Fruit fly (Drosophila melanogaster) whole organism, prepupa: ENCODE measurements around the gene P5CDh2.
A peak's percentile ranks its signal among the peaks of the same experiment; 100 is the strongest.

Source experiments
- Blimp-1 ChIP-seq: fragments of 200-800 bp; sonication (Bioruptor generic); optimal IDR thresholded peaks from 3 replicates; lab custom pipeline; 2017; ENCODE audit warnings: missing biosample characterization, missing genetic modification characterization, mild to moderate bottlenecking, moderate library complexity, missing genetic modification reagents
- CG10669 ChIP-seq: fragments of 200-800 bp; sonication (Bioruptor generic); optimal IDR thresholded peaks from 3 replicates; lab custom pipeline; 2018; ENCODE audit warnings: missing biosample characterization, mild to moderate bottlenecking, missing genetic modification characterization, moderate library complexity
- CG11294 ChIP-seq: fragments of 200-800 bp; sonication (Bioruptor generic); IDR thresholded peaks from 2 replicates; pipeline ENCODE4 v1.3.6; 2022; ENCODE audit warnings: missing biosample characterization, missing genetic modification characterization
- CG11762 ChIP-seq: fragments of 200-800 bp; sonication (Bioruptor generic); optimal IDR thresholded peaks from 3 replicates; lab custom pipeline; 2016; ENCODE audit warnings: missing biosample characterization, missing genetic modification characterization; ENCODE audit not compliant: insufficient read depth
- CG11902 ChIP-seq: fragments of 200-800 bp; sonication (Bioruptor generic); optimal IDR thresholded peaks from 3 replicates; lab custom pipeline; 2016; ENCODE audit warnings: missing biosample characterization, missing genetic modification characterization
- CG15336 ChIP-seq: fragments of 200-800 bp; sonication (Bioruptor generic); IDR thresholded peaks from 2 replicates; pipeline ENCODE4 v1.3.6; 2022; ENCODE audit warnings: missing biosample characterization, missing genetic modification characterization
- CG1621 ChIP-seq: fragments of 200-800 bp; sonication (Bioruptor generic); optimal IDR thresholded peaks from 3 replicates; lab custom pipeline; 2018; ENCODE audit warnings: missing biosample characterization, mild to moderate bottlenecking, missing genetic modification characterization
- CG16779 ChIP-seq: fragments of 200-800 bp; sonication (Bioruptor generic); optimal IDR thresholded peaks from 3 replicates; lab custom pipeline; 2017; ENCODE audit warnings: missing biosample characterization, mild to moderate bottlenecking, missing genetic modification characterization
- CG3032 ChIP-seq: fragments of 200-800 bp; optimal IDR thresholded peaks from 2 replicates; lab custom pipeline; 2019; ENCODE audit warnings: missing biosample characterization, mild to moderate bottlenecking, missing genetic modification characterization, moderate library complexity
- CG32006 ChIP-seq: fragments of 200-800 bp; sonication (Bioruptor generic); optimal IDR thresholded peaks from 3 replicates; lab custom pipeline; 2017; ENCODE audit warnings: missing biosample characterization, mild to moderate bottlenecking, missing genetic modification characterization
- CG34406 ChIP-seq: fragments of 200-800 bp; sonication (Bioruptor generic); optimal IDR thresholded peaks from 3 replicates; lab custom pipeline; 2016; ENCODE audit warnings: missing biosample characterization, missing genetic modification characterization
- CG4318 ChIP-seq: fragments of 200-800 bp; sonication (Bioruptor generic); optimal IDR thresholded peaks from 3 replicates; lab custom pipeline; 2017; ENCODE audit warnings: missing biosample characterization, mild to moderate bottlenecking, missing genetic modification characterization
- CG6276 ChIP-seq: fragments of 200-800 bp; sonication (Bioruptor generic); optimal IDR thresholded peaks from 2 replicates; lab custom pipeline; 2017; ENCODE audit warnings: missing biosample characterization, mild to moderate bottlenecking, missing genetic modification characterization
- CG6792 ChIP-seq: fragments of 200-800 bp; sonication (Bioruptor generic); optimal IDR thresholded peaks from 3 replicates; lab custom pipeline; 2016; ENCODE audit warnings: missing biosample characterization, missing genetic modification characterization
- CG7368 ChIP-seq: fragments of 200-800 bp; sonication (Bioruptor generic); optimal IDR thresholded peaks from 3 replicates; lab custom pipeline; 2016; ENCODE audit warnings: missing biosample characterization, missing genetic modification characterization
- CG8119 ChIP-seq: fragments of 200-800 bp; sonication (Bioruptor generic); IDR thresholded peaks from 3 replicates; pipeline ENCODE4 v1.3.6; 2022; ENCODE audit warnings: missing biosample characterization, missing genetic modification characterization
- CG8319 ChIP-seq: fragments of 200-800 bp; sonication (Bioruptor generic); optimal IDR thresholded peaks from 3 replicates; lab custom pipeline; 2016; ENCODE audit warnings: missing biosample characterization, missing genetic modification characterization
- CG9139 ChIP-seq: fragments of 200-800 bp; sonication (Bioruptor generic); optimal IDR thresholded peaks from 3 replicates; lab custom pipeline; 2017; ENCODE audit warnings: missing biosample characterization, mild to moderate bottlenecking, missing genetic modification characterization
- Eip78C ChIP-seq: fragments of 200-800 bp; sonication (Bioruptor generic); peaks from one replicate; lab custom pipeline; 2016; ENCODE audit warnings: missing biosample characterization, missing genetic modification characterization
- Eip93F ChIP-seq: fragments of 200-800 bp; sonication (Bioruptor generic); optimal IDR thresholded peaks from 2 replicates; lab custom pipeline; 2016; ENCODE audit warnings: missing biosample characterization, mild to moderate bottlenecking, missing genetic modification characterization
- Ets96B ChIP-seq: fragments of 200-800 bp; optimal IDR thresholded peaks from 2 replicates; lab custom pipeline; 2019; ENCODE audit warnings: missing biosample characterization, mild to moderate bottlenecking, missing genetic modification characterization, moderate library complexity
- Hr39 ChIP-seq: fragments of 200-800 bp; sonication (Bioruptor generic); optimal IDR thresholded peaks from 2 replicates; lab custom pipeline; 2016; ENCODE audit warnings: missing biosample characterization, missing genetic modification characterization
- Hr4 ChIP-seq: fragments of 200-800 bp; sonication (Bioruptor generic); optimal IDR thresholded peaks from 3 replicates; lab custom pipeline; 2016; ENCODE audit warnings: missing biosample characterization, missing genetic modification characterization
- Lpt ChIP-seq: fragments of 200-800 bp; sonication (Bioruptor generic); optimal IDR thresholded peaks from 3 replicates; lab custom pipeline; 2016; ENCODE audit warnings: missing biosample characterization, missing genetic modification characterization
- Met ChIP-seq: fragments of 200-800 bp; sonication (Bioruptor generic); optimal IDR thresholded peaks from 3 replicates; lab custom pipeline; 2016; ENCODE audit warnings: missing biosample characterization, missing genetic modification characterization
- Smox ChIP-seq: fragments of 200-800 bp; sonication (Bioruptor generic); optimal IDR thresholded peaks from 3 replicates; lab custom pipeline; 2016; ENCODE audit warnings: missing biosample characterization, missing genetic modification characterization
- Sox102F ChIP-seq: fragments of 200-800 bp; sonication (Bioruptor generic); optimal IDR thresholded peaks from 2 replicates; lab custom pipeline; 2016; ENCODE audit warnings: missing biosample characterization, mild to moderate bottlenecking, missing genetic modification characterization
- Sox15 ChIP-seq: fragments of 200-800 bp; sonication (Bioruptor generic); optimal IDR thresholded peaks from 3 replicates; lab custom pipeline; 2016; ENCODE audit warnings: missing biosample characterization, missing genetic modification characterization
- achi ChIP-seq: fragments of 200-800 bp; sonication (Bioruptor generic); optimal IDR thresholded peaks from 3 replicates; lab custom pipeline; 2016; ENCODE audit warnings: missing biosample characterization, missing genetic modification characterization
- acj6 ChIP-seq: fragments of 200-800 bp; sonication (Bioruptor generic); optimal IDR thresholded peaks from 3 replicates; lab custom pipeline; 2016; ENCODE audit warnings: missing biosample characterization, missing genetic modification characterization
- cyc ChIP-seq: fragments of 200-800 bp; sonication (Bioruptor generic); optimal IDR thresholded peaks from 3 replicates; lab custom pipeline; 2016; ENCODE audit warnings: missing biosample characterization, missing genetic modification characterization
- dsx ChIP-seq: fragments of 200-800 bp; optimal IDR thresholded peaks from 3 replicates; lab custom pipeline; 2019; ENCODE audit warnings: missing biosample characterization, mild to moderate bottlenecking, missing genetic modification characterization, moderate library complexity; ENCODE audit not compliant: poor library complexity, severe bottlenecking
- eg ChIP-seq: fragments of 200-800 bp; sonication (Bioruptor generic); IDR thresholded peaks from 3 replicates; pipeline ENCODE4 v1.3.6; 2022; ENCODE audit warnings: missing biosample characterization, missing genetic modification characterization
- esn ChIP-seq: fragments of 200-800 bp; sonication (Bioruptor generic); optimal IDR thresholded peaks from 2 replicates; lab custom pipeline; 2016; ENCODE audit warnings: missing biosample characterization, mild to moderate bottlenecking, missing genetic modification characterization, moderate library complexity
- fd59A ChIP-seq: fragments of 200-800 bp; sonication (Bioruptor generic); optimal IDR thresholded peaks from 2 replicates; lab custom pipeline; 2017; ENCODE audit warnings: missing biosample characterization, mild to moderate bottlenecking, missing genetic modification characterization, missing genetic modification reagents
- fkh ChIP-seq: fragments of 200-800 bp; sonication (Bioruptor generic); optimal IDR thresholded peaks from 3 replicates; lab custom pipeline; 2017; ENCODE audit warnings: missing biosample characterization, mild to moderate bottlenecking, missing genetic modification characterization, moderate library complexity
- lz ChIP-seq: fragments of 200-800 bp; sonication (Bioruptor generic); optimal IDR thresholded peaks from 3 replicates; lab custom pipeline; 2016; ENCODE audit warnings: missing biosample characterization, missing genetic modification characterization
- pdm3 ChIP-seq: fragments of 200-800 bp; sonication (Bioruptor generic); optimal IDR thresholded peaks from 3 replicates; lab custom pipeline; 2016; ENCODE audit warnings: missing biosample characterization, missing genetic modification characterization
- salr ChIP-seq, 2 experiments: fragments of 200-800 bp; sonication (Bioruptor generic); optimal IDR thresholded peaks; 3 replicates each; lab custom pipeline; 2016 to 2018; ENCODE audit warnings: missing biosample characterization in 2 of 2, missing genetic modification characterization in 2 of 2, mild to moderate bottlenecking in 1 of 2
- svp ChIP-seq: fragments of 200-800 bp; sonication (Bioruptor generic); peaks from one replicate; lab custom pipeline; 2016; ENCODE audit warnings: missing biosample characterization, missing genetic modification characterization
- vri ChIP-seq: fragments of 200-800 bp; sonication (Bioruptor generic); optimal IDR thresholded peaks from 3 replicates; lab custom pipeline; 2016; ENCODE audit warnings: missing biosample characterization, mild to moderate bottlenecking, missing genetic modification characterization

The P5CDh2 gene

dm6 chr3R:21870158-21870971 is 7.4 kb upstream of the P5CDh2 start, which contains the start of gene CG31431 (continued):
- peak; percentile 68 for TF ChIP-seq CG4318 (GFP tag; lab: Kevin White, UChicago)
- TF ChIP-seq achi (GFP tag; lab: Kevin White, UChicago), result peak; percentile 79
- TF ChIP-seq cyc (GFP tag; lab: Kevin White, UChicago), result peak; percentile 68
- TF ChIP-seq dsx (GFP tag; lab: Kevin White, UChicago), result peak; percentile 78
- peak; percentile 63 for TF ChIP-seq CG11902
- TF ChIP-seq eg (GFP tag; lab: Robert Waterston, UW), result peak; percentile 95
- peak; percentile 87 for TF ChIP-seq Lpt (GFP tag; lab: Kevin White, UChicago)
- no peak for TF ChIP-seq Smox
- peak; percentile 89 for TF ChIP-seq CG32006 (GFP tag; lab: Kevin White, UChicago)
- TF ChIP-seq CG6276 (GFP tag; lab: Kevin White, UChicago), result peak; percentile 86
- TF ChIP-seq CG8119 (GFP tag; lab: Robert Waterston, UW), result peak; percentile 91
- peak; percentile 66 for TF ChIP-seq CG8319
- peak; percentile 93 for TF ChIP-seq Eip78C (GFP tag; lab: Kevin White, UChicago)
- peak; percentile 65 for TF ChIP-seq CG6792 (GFP tag; lab: Kevin White, UChicago)
- peak; percentile 97 for TF ChIP-seq fkh

- TF ChIP-seq Eip78C (GFP tag; lab: Kevin White, UChicago) (peak; percentile 56), fkh (peak; percentile 73), Hr39 (GFP tag; lab: Kevin White, UChicago) (no peak)
Measured at dm6 chr3R:21871348-21871940, 6.3 kb upstream of the P5CDh2 start.

dm6 chr3R:21873439-21873838 is 4.3 kb upstream of the P5CDh2 start, which contains the start of gene CG31178:
TSS of gene CG31178 (plus strand) at chr3R:21873739.
- TF ChIP-seq CG11902 (no peak), svp (GFP tag; lab: Kevin White, UChicago) (no peak), esn (GFP tag; lab: Kevin White, UChicago) (no peak)
- TF ChIP-seq, all 60 proteins: peak for 0

dm6 chr3R:21874982-21875466 is 2.7 kb upstream of the P5CDh2 start, which contains the start of gene CG6656:
TSS of gene CG6656 (plus strand) at chr3R:21875293.
- TF ChIP-seq Lpt (GFP tag; lab: Kevin White, UChicago) (peak; percentile 76), CG11902 (no peak), Sox102F (GFP tag; lab: Kevin White, UChicago) (no peak), Smox (no peak), CG1621 (tag; lab: Kevin White, UChicago) (peak; percentile 80), cyc (GFP tag; lab: Kevin White, UChicago) (no peak), CG15336 (peak; percentile 64), CG7368 (GFP tag; lab: Kevin White, UChicago) (no peak), CG32006 (GFP tag; lab: Kevin White, UChicago) (no peak), CG9139 (GFP tag; lab: Kevin White, UChicago) (peak; percentile 24), CG3032 (tag; lab: Kevin White, UChicago) (no peak), Ets96B (tag; lab: Kevin White, UChicago) (peak; percentile 19), CG11762 (GFP tag; lab: Kevin White, UChicago) (no peak), CG10669 (GFP tag; lab: Kevin White, UChicago) (peak; percentile 22), CG11294 (peak; percentile 33; the same call in 1 of the 2 replicates), Met (GFP tag; lab: Kevin White, UChicago) (no peak), pdm3 (GFP tag; lab: Kevin White, UChicago) (no peak), CG8319 (no peak), vri (GFP tag; lab: Kevin White, UChicago) (peak; percentile 83), CG4318 (GFP tag; lab: Kevin White, UChicago) (no peak), fd59A (GFP tag; lab: Kevin White, UChicago) (no peak), Sox15 (GFP tag; lab: Kevin White, UChicago) (no peak), Blimp-1 (GFP tag; lab: Kevin White, UChicago) (no peak), acj6 (GFP tag; lab: Kevin White, UChicago) (no peak), CG6792 (GFP tag; lab: Kevin White, UChicago) (peak; percentile 17), Hr4 (GFP tag; lab: Kevin White, UChicago) (no peak), salr (GFP tag; optimal IDR thresholded peaks at IDR 0.05; lab: Kevin White, UChicago) (no peak), Eip93F (GFP tag; lab: Kevin White, UChicago) (no peak), lz (GFP tag; lab: Kevin White, UChicago) (no peak), CG16779 (tag; lab: Kevin White, UChicago) (peak; percentile 5), CG34406 (GFP tag; lab: Kevin White, UChicago) (no peak), CG8119 (GFP tag; lab: Robert Waterston, UW) (peak; percentile 42; the same call in 2 of the 3 replicates)
